Fruit fly (Drosophila melanogaster): ENCODE data around the gene ppk16.

DNA sequence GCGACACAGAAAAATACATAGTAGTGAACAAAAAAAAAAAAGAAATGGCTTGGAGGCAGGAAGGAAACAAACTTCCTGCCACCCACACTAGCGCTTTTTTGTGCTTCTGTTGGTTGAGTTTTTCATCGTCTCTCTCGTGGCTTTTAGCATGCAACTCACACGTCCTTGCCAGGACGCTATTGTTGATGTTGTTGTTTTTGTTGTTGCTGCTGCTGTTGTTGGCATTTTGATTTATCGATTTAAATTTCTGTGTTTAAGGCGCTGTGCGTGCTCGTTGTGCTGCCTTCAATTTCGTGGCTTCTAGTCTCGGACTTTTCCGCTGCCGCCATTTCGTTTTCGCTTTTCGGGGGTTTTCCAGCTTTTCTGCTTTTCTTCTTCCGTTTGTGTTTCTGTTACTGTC is 35.1 kb downstream of the ppk16 start:
- no peak for TF ChIP-seq row (GFP tag; IDR thresholded peaks at IDR 0.05)
- TF ChIP-seq sima (GFP tag; optimal IDR thresholded peaks at IDR 0.05), result no peak
- TF ChIP-seq CG1529 (GFP tag; optimal IDR thresholded peaks at IDR 0.05), result no peak
- no peak for TF ChIP-seq CG14710 (tag; optimal IDR thresholded peaks at IDR 0.05)
- no peak for TF ChIP-seq Ptx1 (GFP tag; IDR thresholded peaks at IDR 0.05)
- no peak for TF ChIP-seq caup (GFP tag; optimal IDR thresholded peaks at IDR 0.05; ENCODE audit: severe bottlenecking)
